Fruit fly (Drosophila melanogaster): ENCODE results near the gene CG6048.
A peak's percentile ranks its signal among the peaks of the same experiment; 100 is the strongest.

CG6048 gene

DNA sequence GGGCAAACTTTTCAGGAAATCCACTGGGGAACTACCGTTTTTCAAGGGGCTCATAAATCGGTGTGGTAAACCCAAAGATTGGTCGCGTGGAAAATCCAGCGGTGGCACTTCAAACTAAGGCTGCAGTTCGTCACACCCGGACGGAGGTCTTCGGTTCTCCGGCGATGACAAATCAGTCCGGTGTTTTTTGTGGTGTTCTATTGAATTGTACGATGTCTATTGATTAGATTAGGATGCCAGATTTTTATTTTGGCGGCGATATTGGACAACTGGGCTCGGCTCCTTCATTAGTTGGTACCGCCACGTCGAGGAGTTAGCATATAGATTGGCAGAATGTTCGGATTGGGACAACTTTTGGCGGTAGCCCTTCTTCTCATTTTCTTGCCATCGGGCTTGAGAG, at the start of gene CG6048:
Gene CG6048 (plus strand): TSS at position 301 of the 400 bp plus-strand sequence.
- TF ChIP-seq Vsx2 (GFP tag; optimal IDR thresholded peaks at IDR 0.05; ENCODE audit: partially characterized antibody) = no peak
- TF ChIP-seq sv (GFP tag; optimal IDR thresholded peaks at IDR 0.05) = no peak
- no peak for TF ChIP-seq Dif (GFP tag; optimal IDR thresholded peaks at IDR 0.05; ENCODE audit: partially characterized antibody)

DNA sequence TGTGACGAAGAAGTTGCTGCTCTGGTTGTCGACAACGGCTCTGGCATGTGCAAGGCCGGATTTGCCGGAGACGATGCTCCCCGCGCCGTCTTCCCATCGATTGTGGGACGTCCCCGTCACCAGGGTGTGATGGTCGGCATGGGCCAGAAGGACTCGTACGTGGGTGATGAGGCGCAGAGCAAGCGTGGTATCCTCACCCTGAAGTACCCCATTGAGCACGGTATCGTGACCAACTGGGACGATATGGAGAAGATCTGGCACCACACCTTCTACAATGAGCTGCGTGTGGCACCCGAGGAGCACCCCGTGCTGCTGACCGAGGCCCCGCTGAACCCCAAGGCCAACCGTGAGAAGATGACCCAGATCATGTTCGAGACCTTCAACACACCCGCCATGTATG, 49.7 kb upstream of the CG6048 start:
- no peak for TF ChIP-seq Rel (GFP tag; optimal IDR thresholded peaks at IDR 0.05)
- TF ChIP-seq Rel (tag; optimal IDR thresholded peaks at IDR 0.05) = peak; percentile 52
- TF ChIP-seq Mio (GFP tag; optimal IDR thresholded peaks at IDR 0.05) = no peak
- no peak for TF ChIP-seq dmrt93B (GFP tag; optimal IDR thresholded peaks at IDR 0.05)

DNA sequence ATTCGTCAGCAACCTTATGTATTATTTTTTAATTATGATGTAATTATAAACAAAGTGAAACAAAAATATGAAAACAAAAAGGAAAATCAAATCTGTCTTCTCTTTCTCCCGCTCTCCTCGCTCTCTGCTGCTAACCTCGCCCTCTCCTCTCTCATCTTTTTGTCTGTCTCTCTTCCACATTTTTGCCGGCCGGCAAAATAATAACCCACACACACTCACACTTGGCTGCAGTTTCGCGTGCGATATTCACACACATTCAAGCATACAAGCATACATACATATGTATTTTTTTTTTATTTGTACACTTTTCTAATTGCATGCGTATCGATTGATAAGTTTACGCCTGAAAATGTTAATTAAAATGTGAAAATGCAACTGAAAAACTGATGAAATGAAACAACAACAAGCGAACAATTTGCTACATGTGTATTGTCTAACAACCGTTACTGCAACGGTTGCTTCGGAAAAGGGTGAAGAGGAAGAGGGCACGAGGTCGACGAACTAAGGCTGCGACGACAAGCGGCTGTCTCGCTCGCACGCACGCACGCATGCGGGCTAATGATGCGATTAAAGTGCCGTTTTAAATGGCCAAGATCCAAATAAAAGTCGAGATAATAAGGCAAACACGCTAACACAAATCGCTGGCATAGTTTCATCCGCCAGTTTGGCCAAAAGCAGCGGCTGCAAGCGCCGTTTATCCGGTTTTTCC, 47.8 kb upstream of the CG6048 start:
- TF ChIP-seq fru (GFP tag; optimal IDR thresholded peaks at IDR 0.05) = peak; percentile 23
- peak; percentile 6 for TF ChIP-seq rgr (GFP tag; optimal IDR thresholded peaks at IDR 0.05)
- peak; percentile 48 for TF ChIP-seq Hnf4 (GFP tag; optimal IDR thresholded peaks at IDR 0.05)
- TF ChIP-seq Dif (GFP tag; optimal IDR thresholded peaks at IDR 0.05; ENCODE audit: partially characterized antibody) = peak; percentile 70
- peak; percentile 48 for TF ChIP-seq Jra (GFP tag; optimal IDR thresholded peaks at IDR 0.05)
- TF ChIP-seq CG32264 (GFP tag; optimal IDR thresholded peaks at IDR 0.05) = no peak
- TF ChIP-seq woc (GFP tag; optimal IDR thresholded peaks at IDR 0.05) = peak; percentile 37
- TF ChIP-seq usp (GFP tag; optimal IDR thresholded peaks at IDR 0.05) = no peak
- TF ChIP-seq sv (GFP tag; optimal IDR thresholded peaks at IDR 0.05) = no peak
- no peak for TF ChIP-seq CG9705 (GFP tag; optimal IDR thresholded peaks at IDR 0.05)
- peak; percentile 23 for TF ChIP-seq h (GFP tag; optimal IDR thresholded peaks at IDR 0.05)
- no peak for TF ChIP-seq Rel (GFP tag; optimal IDR thresholded peaks at IDR 0.05)
- TF ChIP-seq Rel (tag; optimal IDR thresholded peaks at IDR 0.05) = peak; percentile 60
- peak; percentile 52 for TF ChIP-seq psq (GFP tag; optimal IDR thresholded peaks at IDR 0.05)
- peak; percentile 43 for TF ChIP-seq sage (GFP tag; optimal IDR thresholded peaks at IDR 0.05)
- TF ChIP-seq CrebA (GFP tag; optimal IDR thresholded peaks at IDR 0.05; ENCODE audit: borderline replicate concordance) = no peak
- peak; percentile 37 for TF ChIP-seq Hr83 (GFP tag; optimal IDR thresholded peaks at IDR 0.05; ENCODE audit: poor library complexity, severe bottlenecking)
- TF ChIP-seq brk (GFP tag; optimal IDR thresholded peaks at IDR 0.05) = peak; percentile 76
- peak in 1 of 2 experiments; percentile 26 for TF ChIP-seq foxo (GFP tag; optimal IDR thresholded peaks at IDR 0.05)

DNA sequence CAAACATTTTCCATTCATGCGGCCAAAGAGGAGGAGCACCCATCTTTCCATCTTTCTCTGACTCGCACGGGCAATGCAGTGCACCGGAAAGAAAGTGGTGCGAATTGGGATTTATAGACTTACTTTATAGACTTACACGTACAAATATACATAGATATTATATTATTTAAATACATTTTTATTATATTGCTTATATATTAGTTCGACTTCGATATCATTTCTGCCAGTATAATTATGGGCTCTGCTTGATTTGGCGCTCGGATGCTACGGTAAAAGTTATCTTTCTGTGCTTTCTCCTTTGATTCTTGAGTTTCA, 47.3 kb upstream of the CG6048 start:
- TF ChIP-seq br (GFP tag; optimal IDR thresholded peaks at IDR 0.05) (no peak), Dfd (GFP tag; optimal IDR thresholded peaks at IDR 0.05) (no peak), brk (GFP tag; optimal IDR thresholded peaks at IDR 0.05) (no peak), psq (GFP tag; optimal IDR thresholded peaks at IDR 0.05) (no peak), CG9705 (GFP tag; optimal IDR thresholded peaks at IDR 0.05) (no peak), usp (GFP tag; optimal IDR thresholded peaks at IDR 0.05) (no peak), Dif (GFP tag; optimal IDR thresholded peaks at IDR 0.05; ENCODE audit: partially characterized antibody) (no peak), Rel (GFP tag; optimal IDR thresholded peaks at IDR 0.05) (no peak), Rel (tag; optimal IDR thresholded peaks at IDR 0.05) (no peak), OdsH (GFP tag; optimal IDR thresholded peaks at IDR 0.05) (no peak), ey (GFP tag; optimal IDR thresholded peaks at IDR 0.05) (no peak), CrebA (GFP tag; optimal IDR thresholded peaks at IDR 0.05; ENCODE audit: borderline replicate concordance) (no peak)

DNA sequence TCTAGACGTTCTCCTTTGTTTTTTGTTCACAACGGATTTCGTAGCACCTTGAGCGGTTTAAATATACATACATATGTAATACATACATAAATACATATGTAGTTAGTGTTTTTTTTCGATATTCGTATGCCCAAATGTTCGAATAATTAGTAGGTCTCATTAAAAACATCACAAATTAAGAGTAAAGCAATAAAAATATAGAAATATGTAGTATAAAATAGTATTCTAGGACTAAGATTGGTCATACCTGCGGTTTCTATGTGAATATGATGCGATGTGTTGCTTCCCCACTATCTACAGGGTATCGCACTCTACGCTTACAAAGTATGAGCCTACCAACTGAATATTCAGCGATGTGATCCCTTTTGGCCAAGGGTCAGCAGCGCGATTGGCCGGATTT, 46.9 kb upstream of the CG6048 start, which contains the start of gene CG4020:
Gene CG4020 (plus strand): TSS at position 301 of the 400 bp plus-strand sequence.
- TF ChIP-seq woc (GFP tag; optimal IDR thresholded peaks at IDR 0.05) (no peak), fru (GFP tag; optimal IDR thresholded peaks at IDR 0.05) (no peak), Vsx2 (GFP tag; optimal IDR thresholded peaks at IDR 0.05; ENCODE audit: partially characterized antibody) (no peak), lola (GFP tag; optimal IDR thresholded peaks at IDR 0.05) (no peak), tai (GFP tag; optimal IDR thresholded peaks at IDR 0.05) (no peak), Hr83 (GFP tag; optimal IDR thresholded peaks at IDR 0.05; ENCODE audit: poor library complexity, severe bottlenecking) (no peak), usp (GFP tag; optimal IDR thresholded peaks at IDR 0.05) (no peak), N (GFP tag; optimal IDR thresholded peaks at IDR 0.05) (no peak), br (GFP tag; optimal IDR thresholded peaks at IDR 0.05) (no peak), Dif (GFP tag; optimal IDR thresholded peaks at IDR 0.05; ENCODE audit: partially characterized antibody) (no peak), brk (GFP tag; optimal IDR thresholded peaks at IDR 0.05) (no peak), Abd-B (GFP tag; optimal IDR thresholded peaks at IDR 0.05) (no peak), Hr78 (GFP tag; optimal IDR thresholded peaks at IDR 0.05) (no peak), psq (GFP tag; optimal IDR thresholded peaks at IDR 0.05) (no peak), h (GFP tag; optimal IDR thresholded peaks at IDR 0.05) (no peak), Dfd (GFP tag; optimal IDR thresholded peaks at IDR 0.05) (no peak), foxo (GFP tag; optimal IDR thresholded peaks at IDR 0.05) (no peak), dmrt93B (GFP tag; optimal IDR thresholded peaks at IDR 0.05) (no peak)

Measured in whole organism, wandering third instar larva.